Worm (Caenorhabditis elegans) whole organism, L3 larva: ENCODE data around the gene mltn-9.

Source experiments
- R02D3.7 ChIP-seq: fragments of 150-350 bp; optimal IDR thresholded peaks from 2 replicates; lab custom pipeline; 2014; ENCODE audit warnings: missing biosample characterization, missing genetic modification characterization
- ZK546.5 ChIP-seq: sonication (generic microtip); optimal IDR thresholded peaks from 2 replicates; lab custom pipeline; 2017; ENCODE audit warnings: missing biosample characterization, missing genetic modification characterization
- aly-2 ChIP-seq: fragments of 150-350 bp; optimal IDR thresholded peaks from 2 replicates; lab custom pipeline; 2014; ENCODE audit warnings: missing biosample characterization, missing genetic modification characterization
- ama-1 ChIP-seq: fragments of 150-350 bp; optimal IDR thresholded peaks from 2 replicates; lab custom pipeline; 2018
- ceh-28 ChIP-seq: fragments of 150-350 bp; optimal IDR thresholded peaks from 2 replicates; lab custom pipeline; 2014; ENCODE audit warnings: missing biosample characterization, missing genetic modification reagents, missing genetic modification characterization
- ceh-82 ChIP-seq: fragments of 150-350 bp; optimal IDR thresholded peaks from 2 replicates; lab custom pipeline; 2014; ENCODE audit warnings: missing biosample characterization, missing genetic modification characterization
- ceh-9 ChIP-seq: sonication (generic microtip); optimal IDR thresholded peaks from 2 replicates; lab custom pipeline; 2018; ENCODE audit warnings: missing biosample characterization, missing genetic modification characterization
- daf-12 ChIP-seq: fragments of 150-350 bp; optimal IDR thresholded peaks from 2 replicates; lab custom pipeline; 2014; ENCODE audit warnings: missing biosample characterization, missing genetic modification reagents, missing genetic modification characterization
- egl-5 ChIP-seq: fragments of 150-350 bp; optimal IDR thresholded peaks from 2 replicates; lab custom pipeline; 2017; ENCODE audit warnings: missing biosample characterization, missing genetic modification reagents, missing genetic modification characterization, inconsistent platforms
- elt-1 ChIP-seq: fragments of 150-350 bp; optimal IDR thresholded peaks from 2 replicates; lab custom pipeline; 2014; ENCODE audit warnings: missing biosample characterization, missing genetic modification characterization
- elt-2 ChIP-seq: sonication (generic microtip); optimal IDR thresholded peaks from 2 replicates; lab custom pipeline; 2016; ENCODE audit warnings: missing genetic modification reagents, mild to moderate bottlenecking, missing genetic modification characterization, missing compliant biosample characterization
- eor-1 ChIP-seq, 2 experiments: fragments of 150-350 bp; optimal IDR thresholded peaks; 2 replicates each; lab custom pipeline; 2014 to 2018; ENCODE audit warnings: missing biosample characterization in 2 of 2, missing genetic modification characterization in 2 of 2
- fkh-10 ChIP-seq: sonication (generic microtip); optimal IDR thresholded peaks from 2 replicates; lab custom pipeline; 2017; ENCODE audit warnings: missing biosample characterization, missing genetic modification reagents, missing genetic modification characterization
- hmg-11 ChIP-seq: sonication (generic microtip); optimal IDR thresholded peaks from 2 replicates; lab custom pipeline; 2016; ENCODE audit warnings: missing genetic modification characterization, missing compliant biosample characterization
- jun-1 ChIP-seq: fragments of 150-350 bp; optimal IDR thresholded peaks from 2 replicates; lab custom pipeline; 2014; ENCODE audit warnings: missing biosample characterization, missing genetic modification reagents, missing genetic modification characterization
- lin-15B ChIP-seq: fragments of 150-350 bp; optimal IDR thresholded peaks from 2 replicates; lab custom pipeline; 2014; ENCODE audit warnings: missing biosample characterization, missing genetic modification characterization
- mdl-1 ChIP-seq: fragments of 150-350 bp; optimal IDR thresholded peaks from 2 replicates; lab custom pipeline; 2014; ENCODE audit warnings: missing biosample characterization, missing genetic modification characterization
- nfya-1 ChIP-seq: sonication (generic microtip); optimal IDR thresholded peaks from 2 replicates; lab custom pipeline; 2017; ENCODE audit warnings: missing genetic modification characterization, mild to moderate bottlenecking, missing compliant biosample characterization, antibody characterized with exemption, moderate library complexity; ENCODE audit not compliant: insufficient read depth
- nhr-12 ChIP-seq: fragments of 150-350 bp; optimal IDR thresholded peaks from 2 replicates; lab custom pipeline; 2014; ENCODE audit warnings: missing biosample characterization, missing genetic modification characterization
- nhr-237 ChIP-seq: fragments of 150-350 bp; optimal IDR thresholded peaks from 2 replicates; lab custom pipeline; 2014; ENCODE audit warnings: missing biosample characterization, missing genetic modification characterization
- nhr-25 ChIP-seq: sonication (generic microtip); optimal IDR thresholded peaks from 2 replicates; lab custom pipeline; 2017; ENCODE audit warnings: missing biosample characterization, missing genetic modification characterization
- nhr-28 ChIP-seq: fragments of 150-350 bp; optimal IDR thresholded peaks from 2 replicates; lab custom pipeline; 2014; ENCODE audit warnings: missing biosample characterization, missing genetic modification characterization
- nhr-43 ChIP-seq: sonication (generic microtip); optimal IDR thresholded peaks from 2 replicates; lab custom pipeline; 2016; ENCODE audit warnings: mild to moderate bottlenecking, missing genetic modification characterization, missing compliant biosample characterization; ENCODE audit not compliant: poor library complexity, severe bottlenecking
- nhr-67 ChIP-seq: fragments of 150-350 bp; optimal IDR thresholded peaks from 2 replicates; lab custom pipeline; 2014; ENCODE audit warnings: missing biosample characterization, missing genetic modification characterization
- nhr-76 ChIP-seq: fragments of 150-350 bp; sonication (generic microtip); optimal IDR thresholded peaks from 5 replicates; lab custom pipeline; 2014; ENCODE audit warnings: missing biosample characterization, missing genetic modification characterization
- nhr-77 ChIP-seq: fragments of 150-350 bp; optimal IDR thresholded peaks from 2 replicates; lab custom pipeline; 2014; ENCODE audit warnings: missing biosample characterization, missing genetic modification characterization
- pha-4 ChIP-seq: fragments of 150-350 bp; optimal IDR thresholded peaks from 2 replicates; lab custom pipeline; 2014; ENCODE audit warnings: missing biosample characterization, missing genetic modification reagents, missing genetic modification characterization
- sea-2 ChIP-seq: fragments of 150-350 bp; sonication (generic microtip); optimal IDR thresholded peaks from 4 replicates; lab custom pipeline; 2014; ENCODE audit warnings: missing biosample characterization, missing genetic modification reagents, missing genetic modification characterization
- skn-1 ChIP-seq: fragments of 150-350 bp; optimal IDR thresholded peaks from 2 replicates; lab custom pipeline; 2014; ENCODE audit warnings: missing biosample characterization, missing genetic modification characterization
- snpc-4 ChIP-seq: fragments of 150-350 bp; optimal IDR thresholded peaks from 2 replicates; lab custom pipeline; 2014; ENCODE audit warnings: missing biosample characterization, missing genetic modification characterization
- tbx-2 ChIP-seq: sonication (generic microtip); optimal IDR thresholded peaks from 2 replicates; lab custom pipeline; 2016; ENCODE audit warnings: mild to moderate bottlenecking, missing genetic modification characterization, missing compliant biosample characterization
- unc-39 ChIP-seq: sonication (generic microtip); optimal IDR thresholded peaks from 4 replicates; lab custom pipeline; 2017; ENCODE audit warnings: missing biosample characterization, missing genetic modification characterization
- unc-62 ChIP-seq: fragments of 150-350 bp; sonication (generic microtip); optimal IDR thresholded peaks from 4 replicates; lab custom pipeline; 2014; ENCODE audit warnings: missing biosample characterization, missing genetic modification reagents, missing genetic modification characterization
- zag-1 ChIP-seq: fragments of 150-350 bp; optimal IDR thresholded peaks from 2 replicates; lab custom pipeline; 2014; ENCODE audit warnings: missing biosample characterization, missing genetic modification characterization
- ztf-4 ChIP-seq: fragments of 150-350 bp; optimal IDR thresholded peaks from 2 replicates; lab custom pipeline; 2014; ENCODE audit warnings: missing biosample characterization, missing genetic modification characterization

Gene mltn-9

DNA sequence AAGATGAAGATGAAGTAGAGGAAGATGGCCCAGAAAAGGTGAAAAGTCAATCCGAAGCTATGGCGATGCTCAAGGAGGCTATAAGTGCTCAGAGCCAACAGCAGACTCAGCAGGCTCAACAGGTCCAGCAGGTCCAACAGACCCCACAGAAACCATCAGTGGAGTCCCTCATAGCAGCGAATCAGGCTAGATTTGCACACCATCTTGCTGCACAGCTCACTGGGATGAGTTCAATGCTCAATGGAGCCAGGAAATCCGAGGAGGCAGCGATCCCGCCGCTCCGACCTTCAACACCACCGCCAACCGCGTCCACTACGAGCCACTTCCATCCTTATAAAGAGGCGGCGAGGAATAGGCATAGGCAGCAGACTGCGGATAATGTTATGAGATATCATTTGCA lies 41.0 kb upstream of the mltn-9 start:
- TF ChIP-seq nhr-12 (tag; lab: Kevin White, UChicago) (no peak), ama-1 (no peak), nfya-1 (tag; lab: Kevin White, UChicago) (no peak), egl-5 (no peak), jun-1 (tag; lab: Kevin White, UChicago) (no peak), skn-1 (tag; lab: Kevin White, UChicago) (no peak), tbx-2 (tag; lab: Kevin White, UChicago) (no peak), ceh-82 (tag; lab: Kevin White, UChicago) (no peak), snpc-4 (no peak), pha-4 (tag; lab: Kevin White, UChicago) (no peak), ceh-9 (tag; lab: Kevin White, UChicago) (no peak), unc-62 (GFP tag; lab: Kevin White, UChicago) (no peak), nhr-76 (tag; lab: Kevin White, UChicago) (no peak), nhr-43 (no peak)

DNA sequence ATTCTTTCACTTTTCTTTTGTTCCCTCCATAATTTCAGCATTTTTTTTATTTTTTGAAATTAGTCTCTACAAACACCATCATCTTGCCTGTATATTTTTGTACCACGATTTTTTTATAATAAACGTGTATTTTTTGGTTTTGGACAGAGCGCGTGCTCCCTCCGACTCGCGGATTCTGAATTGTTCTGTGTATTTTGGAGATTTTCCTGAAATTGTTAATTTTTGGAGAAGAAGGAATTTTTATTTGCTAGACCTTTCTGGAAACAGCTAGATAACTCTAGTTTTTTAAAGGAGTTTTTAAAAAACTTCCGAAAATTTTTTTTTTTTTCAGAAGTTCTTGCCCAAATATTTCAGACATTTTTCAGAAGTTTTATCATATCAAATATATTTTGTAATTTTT lies 39.4 kb upstream of the mltn-9 start, which contains the start of gene C01G12.13:
Gene C01G12.13, plus strand, starts transcription at position 301 of the 400 bp plus-strand sequence.
- TF ChIP-seq fkh-10 (GFP tag; lab: Kevin White, UChicago) (no peak), ZK546.5 (tag; lab: Kevin White, UChicago) (no peak), zag-1 (no peak), daf-12 (tag; lab: Kevin White, UChicago) (no peak), lin-15B (tag; lab: Kevin White, UChicago) (no peak), ceh-82 (tag; lab: Kevin White, UChicago) (no peak), snpc-4 (no peak), ceh-28 (tag; lab: Kevin White, UChicago) (no peak), elt-2 (tag; lab: Kevin White, UChicago) (no peak), R02D3.7 (tag; lab: Kevin White, UChicago) (no peak), nhr-25 (tag; lab: Kevin White, UChicago) (no peak)
- TF ChIP-seq, all 47 proteins: peak for 0

DNA sequence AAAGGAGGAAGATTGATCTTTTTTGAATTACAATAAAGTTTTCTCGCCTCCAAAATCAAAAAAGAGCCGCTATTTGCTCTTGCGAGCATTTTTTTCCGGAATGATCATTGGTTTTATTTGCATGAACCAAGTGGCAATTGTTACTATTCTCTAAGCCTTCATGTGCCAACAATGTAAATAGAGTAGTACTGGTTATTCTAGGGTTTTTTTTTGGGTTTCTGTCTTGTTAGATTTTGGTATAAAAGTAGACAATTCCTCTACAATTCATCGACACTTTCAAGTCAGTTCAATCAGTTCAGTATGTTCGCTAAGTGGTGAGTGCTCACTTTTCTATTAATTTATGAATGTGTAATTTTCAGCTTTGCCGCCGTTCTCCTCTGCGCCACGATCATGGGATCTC lies 37.8 kb upstream of the mltn-9 start, which contains the start of gene nspb-7:
Gene nspb-7, plus strand, starts transcription at position 301 of the 400 bp plus-strand sequence.
- TF ChIP-seq ceh-82 (tag; lab: Kevin White, UChicago) (no peak), nhr-25 (tag; lab: Kevin White, UChicago) (no peak), eor-1 (tag; optimal IDR thresholded peaks at IDR 0.05; lab: Kevin White, UChicago) (no peak), nhr-77 (tag; lab: Kevin White, UChicago) (no peak), jun-1 (tag; lab: Kevin White, UChicago) (no peak), nhr-237 (tag; lab: Kevin White, UChicago) (no peak), elt-2 (tag; lab: Kevin White, UChicago) (no peak), tbx-2 (tag; lab: Kevin White, UChicago) (no peak), nfya-1 (tag; lab: Kevin White, UChicago) (no peak), snpc-4 (no peak), ZK546.5 (tag; lab: Kevin White, UChicago) (no peak), ceh-9 (tag; lab: Kevin White, UChicago) (no peak), zag-1 (no peak)
- TF ChIP-seq, all 47 proteins: peak for 0

DNA sequence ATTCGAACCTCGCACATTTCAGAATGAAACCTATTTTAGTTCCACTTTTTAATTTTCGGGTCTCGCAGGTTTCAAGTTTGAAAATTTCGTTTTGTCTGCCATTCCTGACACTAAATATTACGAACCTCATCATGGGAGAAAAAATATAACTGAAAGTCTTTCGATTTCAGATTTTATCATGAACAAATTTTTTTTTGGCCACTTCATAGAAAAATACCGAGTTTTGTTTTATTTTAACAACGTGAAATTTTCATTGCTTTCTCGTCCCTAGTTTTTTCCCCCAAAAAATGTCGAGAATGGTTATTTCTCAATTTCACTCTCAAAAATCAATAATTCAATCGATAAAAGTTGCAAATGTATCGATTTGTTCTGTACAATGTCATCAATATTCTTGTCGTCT lies 37.1 kb upstream of the mltn-9 start, which contains the start of gene C01G12.9:
Gene C01G12.9, plus strand, starts transcription at position 301 of the 400 bp plus-strand sequence.
- TF ChIP-seq nfya-1 (tag; lab: Kevin White, UChicago) (no peak), zag-1 (no peak), elt-1 (tag; lab: Kevin White, UChicago) (no peak), nhr-25 (tag; lab: Kevin White, UChicago) (no peak), jun-1 (tag; lab: Kevin White, UChicago) (no peak), nhr-67 (tag; lab: Kevin White, UChicago) (no peak), pha-4 (tag; lab: Kevin White, UChicago) (no peak), aly-2 (tag; lab: Kevin White, UChicago) (no peak), eor-1 (tag; optimal IDR thresholded peaks at IDR 0.05; lab: Kevin White, UChicago) (no peak), nhr-77 (tag; lab: Kevin White, UChicago) (no peak)

DNA sequence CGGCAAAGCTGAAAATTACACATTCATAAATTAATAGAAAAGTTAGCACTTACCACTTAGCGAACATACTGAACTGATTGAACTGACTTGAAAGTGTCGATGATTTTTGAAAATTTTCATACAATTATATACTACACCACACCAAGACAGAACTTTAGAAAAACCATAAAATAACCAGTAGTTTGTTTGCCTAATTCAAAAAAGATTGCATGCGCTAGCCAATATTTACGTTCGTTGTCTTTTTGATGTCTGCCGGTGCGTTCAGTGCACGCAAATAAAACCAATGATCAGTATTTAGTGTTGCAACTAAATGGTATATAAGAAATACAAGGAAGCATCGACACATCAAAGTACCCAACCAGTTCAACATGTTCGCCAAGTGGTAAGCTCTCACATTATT lies 35.3 kb upstream of the mltn-9 start, which contains the start of the genes nspb-8 and nspb-9:
Gene nspb-8, minus strand, starts transcription at position 101 of the 400 bp plus-strand sequence.
Gene nspb-9, plus strand, starts transcription at position 311 of the 400 bp plus-strand sequence.
- no peak for TF ChIP-seq nhr-67 (tag; lab: Kevin White, UChicago)
- TF ChIP-seq nhr-28: no peak
- no peak for TF ChIP-seq mdl-1 (tag; lab: Kevin White, UChicago)
- no peak for TF ChIP-seq zag-1
- no peak for TF ChIP-seq ceh-82 (tag; lab: Kevin White, UChicago)
- no peak for TF ChIP-seq unc-39 (tag; lab: Kevin White, UChicago)
- no peak for TF ChIP-seq eor-1 (tag; optimal IDR thresholded peaks at IDR 0.05; lab: Kevin White, UChicago)
- no peak for TF ChIP-seq elt-1 (tag; lab: Kevin White, UChicago)
- TF ChIP-seq ztf-4 (tag; lab: Kevin White, UChicago): no peak
- no peak for TF ChIP-seq ZK546.5 (tag; lab: Kevin White, UChicago)
- no peak for TF ChIP-seq hmg-11 (tag; lab: Kevin White, UChicago)
- no peak for TF ChIP-seq sea-2
- TF ChIP-seq tbx-2 (tag; lab: Kevin White, UChicago): no peak
- no peak for TF ChIP-seq jun-1 (tag; lab: Kevin White, UChicago)
- TF ChIP-seq, all 47 proteins: peak for 0
